Fruit fly (Drosophila melanogaster): ENCODE measurements around the gene CG12362.

Gene CG12362

DNA sequence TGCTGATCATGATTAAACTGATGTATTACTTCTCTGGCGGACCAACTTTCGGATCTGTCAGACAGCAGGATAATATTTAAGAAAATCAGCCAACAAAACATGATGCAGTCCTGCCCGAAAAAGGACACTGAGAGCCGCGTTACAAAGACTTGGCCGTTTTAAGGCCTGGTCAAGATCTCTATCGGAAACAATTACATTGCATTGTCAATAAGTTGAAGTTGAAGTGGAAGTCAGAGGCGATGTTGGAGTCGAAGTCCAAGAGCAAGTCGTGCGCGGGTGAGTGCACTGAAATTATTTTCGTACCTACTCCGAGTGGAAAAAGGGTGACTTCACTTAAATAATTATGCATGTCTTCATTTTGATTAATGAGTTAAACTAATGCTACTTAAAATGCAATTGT is 21.4 kb downstream of the CG12362 start, which contains the start of gene Ir67c:
Ir67c (minus strand) TSS at position 101 of the 400 bp plus-strand sequence.
- no peak for TF ChIP-seq h (optimal IDR thresholded peaks at IDR 0.05)
- no peak for TF ChIP-seq psq (optimal IDR thresholded peaks at IDR 0.05)

DNA sequence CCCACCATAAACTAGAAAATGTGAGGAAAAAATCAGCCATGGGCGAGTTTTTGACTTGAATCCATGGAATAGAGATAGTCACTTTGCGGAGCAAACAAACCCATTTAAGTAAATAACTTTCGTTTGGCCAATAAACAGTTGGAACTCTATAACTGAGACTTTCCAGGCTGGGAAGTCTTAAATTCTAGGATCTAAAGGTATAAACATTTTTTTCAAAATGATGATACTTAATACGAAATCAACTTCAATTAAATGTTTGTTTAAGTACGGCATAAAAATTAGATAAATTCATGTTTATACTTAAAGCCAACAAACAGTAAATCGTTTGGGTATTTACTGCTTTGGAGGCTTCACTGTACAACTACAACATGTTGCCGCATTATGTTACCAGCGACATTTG is 27.3 kb downstream of the CG12362 start:
- TF ChIP-seq psq (optimal IDR thresholded peaks at IDR 0.05) (no peak), ttk (optimal IDR thresholded peaks at IDR 0.05) (no peak), h (optimal IDR thresholded peaks at IDR 0.05) (no peak), insv (optimal IDR thresholded peaks at IDR 0.05) (no peak), Sin3A (optimal IDR thresholded peaks at IDR 0.05) (no peak)

DNA sequence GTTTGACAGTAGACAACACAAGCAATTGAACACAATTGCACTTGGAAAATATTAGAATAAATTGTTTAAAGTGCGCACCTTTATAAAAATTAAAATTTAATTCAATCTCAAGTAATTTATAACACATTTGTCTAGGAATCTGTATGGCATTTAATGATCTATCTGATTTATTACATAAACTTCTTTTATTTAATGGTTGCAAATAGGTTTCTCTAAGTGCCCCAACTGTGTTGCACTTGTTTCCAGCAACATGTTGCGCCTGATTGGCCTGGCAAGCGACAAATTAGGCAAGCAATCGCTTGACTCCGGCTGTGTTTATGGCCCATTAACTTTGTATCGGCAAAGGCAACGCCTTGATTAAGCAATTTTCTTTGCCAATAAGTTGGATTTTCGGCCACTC is 27.9 kb downstream of the CG12362 start:
- TF ChIP-seq Myc (optimal IDR thresholded peaks at IDR 0.05) (no peak), insv (optimal IDR thresholded peaks at IDR 0.05) (no peak), Sin3A (optimal IDR thresholded peaks at IDR 0.05) (no peak), h (optimal IDR thresholded peaks at IDR 0.05) (no peak), psq (optimal IDR thresholded peaks at IDR 0.05) (no peak), ttk (optimal IDR thresholded peaks at IDR 0.05) (no peak)

DNA sequence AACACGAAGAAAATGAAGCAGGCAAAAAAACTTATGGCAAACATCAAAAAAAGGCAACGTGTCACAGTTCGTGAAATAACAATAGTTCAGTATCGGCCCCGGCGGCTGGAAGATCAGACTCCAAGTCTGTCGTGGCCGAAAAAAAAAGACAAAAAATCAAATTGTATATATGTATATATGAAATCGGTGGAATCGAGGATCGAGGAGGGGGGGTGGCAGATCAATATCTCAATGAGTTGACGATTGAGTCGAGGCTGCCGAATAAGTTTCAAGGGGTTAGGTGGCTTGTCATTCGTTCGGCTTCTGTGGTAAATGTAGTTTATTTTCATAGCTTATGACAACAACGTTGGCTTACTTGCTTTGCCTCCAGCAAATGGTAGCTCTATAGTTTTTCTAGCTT is 29.9 kb downstream of the CG12362 start:
- TF ChIP-seq psq (optimal IDR thresholded peaks at IDR 0.05) (no peak), insv (optimal IDR thresholded peaks at IDR 0.05) (no peak), ttk (optimal IDR thresholded peaks at IDR 0.05) (no peak), Sin3A (optimal IDR thresholded peaks at IDR 0.05) (no peak), h (optimal IDR thresholded peaks at IDR 0.05) (no peak), Myc (optimal IDR thresholded peaks at IDR 0.05) (no peak)

DNA sequence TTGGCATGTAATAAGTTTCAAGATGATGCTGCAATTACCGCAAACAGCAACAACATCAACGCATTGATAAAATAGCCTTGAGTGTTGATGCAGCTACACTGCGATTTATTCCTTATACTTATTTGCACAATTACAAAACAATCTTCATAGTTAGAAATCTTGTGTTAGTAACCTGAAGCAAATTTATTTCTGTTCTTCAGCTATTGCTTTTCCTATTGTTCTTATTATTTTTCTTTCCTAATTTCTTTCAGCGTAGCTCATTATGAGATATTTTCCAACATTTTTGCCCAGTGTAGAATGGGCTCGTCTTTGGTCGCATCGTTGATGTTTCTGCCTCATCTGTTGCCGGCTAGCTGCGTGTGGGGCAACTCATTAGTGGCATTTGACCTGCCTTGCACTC is 31.3 kb downstream of the CG12362 start:
- no peak for TF ChIP-seq h (optimal IDR thresholded peaks at IDR 0.05)
- no peak for TF ChIP-seq Sin3A (optimal IDR thresholded peaks at IDR 0.05)
- no peak for TF ChIP-seq insv (optimal IDR thresholded peaks at IDR 0.05)
- no peak for TF ChIP-seq psq (optimal IDR thresholded peaks at IDR 0.05)
- TF ChIP-seq ttk (optimal IDR thresholded peaks at IDR 0.05) = no peak
- no peak for TF ChIP-seq Myc (optimal IDR thresholded peaks at IDR 0.05)

dm6 chr3L:10446998-10447397 is 34.4 kb downstream of the CG12362 start:
- no peak for TF ChIP-seq h (optimal IDR thresholded peaks at IDR 0.05)
- TF ChIP-seq ttk (optimal IDR thresholded peaks at IDR 0.05) = no peak
- TF ChIP-seq Sin3A (optimal IDR thresholded peaks at IDR 0.05) = no peak
- no peak for TF ChIP-seq Myc (optimal IDR thresholded peaks at IDR 0.05)

dm6 chr3L:10449725-10450124 is 37.1 kb downstream of the CG12362 start:
- TF ChIP-seq psq (optimal IDR thresholded peaks at IDR 0.05) = no peak
- TF ChIP-seq h (optimal IDR thresholded peaks at IDR 0.05) = no peak
- TF ChIP-seq insv (optimal IDR thresholded peaks at IDR 0.05) = no peak
- TF ChIP-seq Myc (optimal IDR thresholded peaks at IDR 0.05) = no peak
- no peak for TF ChIP-seq Sin3A (optimal IDR thresholded peaks at IDR 0.05)
- TF ChIP-seq ttk (optimal IDR thresholded peaks at IDR 0.05) = no peak

DNA sequence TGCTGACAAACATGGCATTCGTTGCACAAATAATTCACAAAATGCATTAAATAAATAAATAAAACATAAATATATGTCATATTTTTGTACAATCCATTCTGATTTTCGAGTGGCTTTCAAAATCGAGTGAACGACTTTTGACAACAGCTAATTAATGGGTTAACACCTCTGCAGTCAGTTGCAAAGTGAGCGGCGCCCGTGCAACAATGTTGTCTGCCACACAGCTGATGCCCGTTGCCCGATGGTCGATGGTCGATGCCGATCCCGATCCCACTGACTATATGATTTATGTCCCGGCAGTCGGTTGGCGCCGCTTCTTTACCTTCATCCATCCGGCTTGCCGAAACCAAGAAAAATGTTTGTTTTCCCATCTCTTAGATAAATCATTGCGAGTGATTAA is 46.5 kb downstream of the CG12362 start:
- TF ChIP-seq Myc (optimal IDR thresholded peaks at IDR 0.05) (no peak), psq (optimal IDR thresholded peaks at IDR 0.05) (no peak), Sin3A (optimal IDR thresholded peaks at IDR 0.05) (no peak), insv (optimal IDR thresholded peaks at IDR 0.05) (no peak), ttk (optimal IDR thresholded peaks at IDR 0.05) (no peak), h (optimal IDR thresholded peaks at IDR 0.05) (no peak)

DNA sequence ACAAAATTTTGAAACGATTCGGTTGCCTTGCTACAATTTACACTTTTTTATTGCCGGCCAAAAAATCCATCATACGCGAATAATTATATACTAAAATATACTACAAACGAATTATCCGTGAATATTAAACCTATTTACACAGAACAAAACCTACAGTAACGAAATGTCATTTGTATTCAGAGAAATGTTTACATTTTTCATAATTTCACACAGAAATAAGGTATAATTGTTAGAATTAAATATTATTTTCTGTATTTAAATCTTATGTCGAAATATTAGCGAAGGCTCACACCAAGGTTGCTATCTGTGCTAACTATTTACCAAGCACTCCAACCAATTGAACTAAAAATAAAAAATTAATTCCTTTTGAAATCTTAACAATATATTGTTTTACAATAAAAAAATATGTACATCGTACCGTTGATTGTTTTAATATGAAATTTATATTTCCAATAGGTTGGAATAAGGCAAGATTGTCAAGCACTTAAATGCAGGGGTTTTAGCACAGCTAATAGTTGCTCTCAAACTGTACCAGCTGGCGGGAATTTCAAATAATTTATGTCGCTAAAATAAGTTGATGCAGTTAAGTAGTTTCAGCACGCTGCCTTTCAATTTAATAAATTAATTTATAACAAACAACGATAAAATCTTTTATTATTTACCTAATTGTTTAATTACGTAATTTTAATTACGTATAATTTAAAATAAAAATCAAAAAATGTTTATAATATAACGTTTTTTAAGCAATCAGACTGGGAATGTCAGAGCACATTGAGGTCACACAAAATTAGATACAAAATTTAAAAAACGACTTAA is 50.6 kb downstream of the CG12362 start, which contains the start of the genes Gem3 and CG32061:
Gem3 (minus strand) TSS at position 51 of the 816 bp plus-strand sequence.
CG32061 (plus strand) TSS at position 766 of the 816 bp plus-strand sequence.
- TF ChIP-seq insv (optimal IDR thresholded peaks at IDR 0.05) (no peak), psq (optimal IDR thresholded peaks at IDR 0.05) (no peak), Sin3A (optimal IDR thresholded peaks at IDR 0.05) (no peak), Myc (optimal IDR thresholded peaks at IDR 0.05) (no peak), h (optimal IDR thresholded peaks at IDR 0.05) (no peak), ttk (optimal IDR thresholded peaks at IDR 0.05) (no peak)
